Worm (Caenorhabditis elegans): ENCODE results near the gene nspb-10.
"Not testable (repeated sequence)": the region's sequence is repeated elsewhere in the genome, so short reads cannot be mapped to it uniquely, and the experiment has no call there.

DNA sequence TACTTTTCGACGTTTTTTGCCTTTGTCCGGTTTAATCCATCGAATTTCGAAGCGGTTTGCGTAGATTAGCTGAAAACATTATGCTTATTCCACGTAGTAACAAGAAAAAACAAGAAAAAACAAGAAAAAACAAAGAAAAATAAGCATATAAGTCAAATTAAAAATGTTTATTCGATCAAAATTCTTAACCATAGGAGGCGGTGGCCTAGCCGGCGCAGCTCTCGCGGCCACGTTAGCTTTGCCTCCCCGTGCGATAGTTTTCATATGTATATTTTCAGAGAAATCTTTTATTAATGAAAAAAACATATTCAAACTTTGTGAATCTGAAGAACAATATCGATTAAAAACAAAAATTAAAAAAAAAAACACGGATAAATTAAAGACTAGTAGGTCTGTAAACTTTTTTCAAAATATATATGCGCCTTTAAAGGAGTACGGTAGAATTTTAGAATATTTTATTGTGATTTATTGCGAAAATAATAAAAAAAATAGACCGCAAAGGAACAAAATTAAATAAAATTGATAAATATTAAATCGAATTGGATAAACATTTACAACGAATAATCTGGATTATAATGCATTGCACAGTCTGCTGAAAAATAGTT is 24.2 kb downstream of the nspb-10 start:
- TF ChIP-seq R02D3.7, aly-2, pha-4, mdl-1 (tag; optimal IDR thresholded peaks at IDR 0.05): not testable (repeated sequence)

All from whole organism, L3 larva.